Worm (Caenorhabditis elegans) whole organism, midembryonic: ENCODE data around the gene M7.12.

Experiments
- flt-1 ChIP-seq: fragments of 200-800 bp; sonication (Bioruptor generic); IDR thresholded peaks from 2 replicates; pipeline ENCODE4 v1.3.6; 2022; ENCODE audit warnings: missing genetic modification characterization, missing compliant biosample characterization
- med-1 ChIP-seq: sonication (generic microtip); optimal IDR thresholded peaks from 2 replicates; lab custom pipeline; 2017; ENCODE audit warnings: missing genetic modification characterization, mild to moderate bottlenecking, missing compliant biosample characterization, antibody characterized with exemption, missing genetic modification reagents; ENCODE audit not compliant: insufficient read depth
- ztf-23 ChIP-seq: fragments of 200-800 bp; sonication (Bioruptor generic); IDR thresholded peaks from 2 replicates; pipeline ENCODE4 v1.3.6; 2022; ENCODE audit warnings: missing genetic modification reagents, missing genetic modification characterization, missing compliant biosample characterization

DNA sequence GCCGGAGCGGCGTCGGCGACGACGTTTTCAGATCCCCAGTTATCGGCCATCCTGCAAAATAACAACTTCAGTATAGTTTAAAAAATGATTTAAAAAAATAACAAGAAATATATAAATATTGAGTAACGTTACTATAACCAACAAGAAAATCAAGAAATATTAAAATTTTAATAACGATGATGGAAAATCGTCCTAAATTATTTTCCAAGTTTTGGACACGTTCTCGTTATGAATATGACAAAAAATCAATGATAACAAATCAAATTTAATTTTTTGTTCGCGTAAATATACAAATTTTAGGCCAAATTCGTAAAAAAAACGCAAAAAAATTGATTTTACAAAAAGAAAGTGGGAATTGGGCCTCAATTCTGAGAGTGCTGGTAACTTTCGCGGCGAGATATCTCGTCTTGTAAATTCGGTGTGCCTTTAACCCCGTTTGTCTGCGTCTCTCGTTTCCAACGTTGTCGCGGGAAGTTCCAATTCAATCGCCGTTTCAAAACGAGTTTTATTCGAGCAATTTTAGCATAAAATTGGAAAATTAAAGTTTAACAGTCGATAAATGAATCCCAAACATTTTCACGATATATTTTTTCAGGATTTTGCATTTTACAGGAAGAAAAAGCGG, 13.3 kb upstream of the M7.12 start, which contains the start of gene rps-5:
- TF ChIP-seq ztf-23, result no peak
- no peak for TF ChIP-seq flt-1 (GFP tag; lab: Robert Waterston, UW)
- no peak for TF ChIP-seq med-1 (GFP tag; lab: Kevin White, UChicago)
